Worm (Caenorhabditis elegans): ENCODE data around the gene T23F11.11.

Gene T23F11.11

DNA sequence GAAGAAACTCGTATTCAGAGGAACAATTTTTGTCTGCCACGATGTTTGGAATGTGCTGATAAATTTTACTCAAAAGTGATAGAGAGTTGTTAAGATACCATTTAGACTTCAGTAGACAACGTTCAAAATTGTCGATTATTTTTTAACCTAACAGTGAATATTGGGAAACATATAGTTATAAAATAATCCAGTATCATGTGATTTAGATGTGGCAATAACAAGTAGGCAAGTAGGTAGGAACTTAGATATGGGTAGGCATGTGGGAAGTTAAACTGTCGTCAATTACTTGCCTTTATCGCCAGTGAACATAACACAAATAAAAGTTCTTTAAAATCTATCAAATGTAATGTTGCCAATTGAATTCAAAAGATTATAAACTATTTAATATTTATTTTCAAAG, at the start of gene T23F11.11:
TSS of gene T23F11.11 (minus strand) at position 101 of the 400 bp plus-strand sequence.
- TF ChIP-seq pha-2 (tag; optimal IDR thresholded peaks at IDR 0.05) (no peak), zip-5 (tag; optimal IDR thresholded peaks at IDR 0.05) (no peak), unc-86 (tag; optimal IDR thresholded peaks at IDR 0.05) (no peak), tbx-7 (tag; optimal IDR thresholded peaks at IDR 0.05) (no peak), hlh-30 (tag; optimal IDR thresholded peaks at IDR 0.05; ENCODE audit: insufficient read depth) (no peak), ceh-6 (GFP tag; optimal IDR thresholded peaks at IDR 0.05) (no peak), fkh-10 (GFP tag; optimal IDR thresholded peaks at IDR 0.05) (no peak), ceh-2 (tag; optimal IDR thresholded peaks at IDR 0.05) (no peak), pat-9 (tag; optimal IDR thresholded peaks at IDR 0.05) (no peak), ceh-48 (tag; optimal IDR thresholded peaks at IDR 0.05) (no peak), lim-6 (tag; optimal IDR thresholded peaks at IDR 0.05) (no peak), madf-2 (tag; optimal IDR thresholded peaks at IDR 0.05) (no peak), ceh-19 (GFP tag; optimal IDR thresholded peaks at IDR 0.05) (no peak), T23F11.4 (GFP tag; optimal IDR thresholded peaks at IDR 0.05) (no peak), ceh-9 (tag; optimal IDR thresholded peaks at IDR 0.05) (no peak), ttx-3 (tag; optimal IDR thresholded peaks at IDR 0.05) (no peak), rnt-1 (tag; optimal IDR thresholded peaks at IDR 0.05) (no peak), ceh-18 (tag; optimal IDR thresholded peaks at IDR 0.05) (no peak), unc-55 (GFP tag; optimal IDR thresholded peaks at IDR 0.05) (no peak)

DNA sequence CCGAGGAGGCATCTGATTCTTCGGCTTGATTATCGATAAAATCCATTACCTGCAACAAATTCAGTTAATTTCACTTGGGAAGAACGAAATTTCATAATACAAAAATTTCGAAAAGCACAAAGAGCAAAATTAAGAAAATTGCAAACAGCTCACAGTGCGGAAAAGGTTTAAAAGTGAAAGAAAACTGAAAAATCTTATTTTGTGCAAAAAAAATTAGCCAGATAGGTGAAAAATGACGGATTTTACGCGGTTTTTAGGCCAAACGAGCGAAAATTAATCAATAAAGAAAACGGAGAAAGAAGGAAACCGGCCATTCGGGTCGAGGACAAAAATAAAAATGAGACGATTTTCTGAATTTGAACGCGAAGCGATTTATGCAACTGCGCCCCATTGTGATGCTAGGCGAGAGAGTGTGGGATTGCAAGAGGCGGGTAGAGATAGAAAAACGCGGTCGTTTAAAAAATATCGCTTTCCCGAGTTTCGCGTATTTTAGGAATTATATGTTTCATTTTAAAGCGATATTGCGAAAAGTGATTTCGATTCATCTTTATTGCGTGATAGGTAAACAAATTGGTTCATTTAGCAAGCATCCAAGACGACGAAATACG, 49.3 kb upstream of the T23F11.11 start, which contains the start of gene emb-5:
TSS of gene emb-5 (minus strand) at position 51 of the 608 bp plus-strand sequence.
- TF ChIP-seq T23F11.4 (GFP tag; optimal IDR thresholded peaks at IDR 0.05) (no peak), sox-4 (tag; optimal IDR thresholded peaks at IDR 0.05) (no peak), fkh-6 (tag; optimal IDR thresholded peaks at IDR 0.05) (no peak), dmd-4 (tag; optimal IDR thresholded peaks at IDR 0.05; ENCODE audit: borderline replicate concordance) (no peak), pqm-1 (tag; optimal IDR thresholded peaks at IDR 0.05) (no peak), ceh-48 (tag; optimal IDR thresholded peaks at IDR 0.05) (no peak), rnt-1 (tag; optimal IDR thresholded peaks at IDR 0.05) (no peak), nhr-11 (tag; optimal IDR thresholded peaks at IDR 0.05) (no peak), fax-1 (tag; optimal IDR thresholded peaks at IDR 0.05) (no peak), hlh-8 (tag; optimal IDR thresholded peaks at IDR 0.05) (no peak), elt-4 (tag; optimal IDR thresholded peaks at IDR 0.05) (no peak), ets-4 (tag; optimal IDR thresholded peaks at IDR 0.05) (no peak), mec-3 (tag; optimal IDR thresholded peaks at IDR 0.05; ENCODE audit: borderline replicate concordance) (no peak), ceh-14 (tag; optimal IDR thresholded peaks at IDR 0.05) (no peak), ceh-34 (tag; optimal IDR thresholded peaks at IDR 0.05) (peak; percentile 17), ceh-19 (GFP tag; optimal IDR thresholded peaks at IDR 0.05) (no peak), hlh-30 (tag; optimal IDR thresholded peaks at IDR 0.05; ENCODE audit: insufficient read depth) (no peak), ceh-22 (tag; optimal IDR thresholded peaks at IDR 0.05) (no peak), sdc-2 (tag; optimal IDR thresholded peaks at IDR 0.05) (no peak), nfya-1 (tag; optimal IDR thresholded peaks at IDR 0.05) (no peak), F13H6.1 (tag; optimal IDR thresholded peaks at IDR 0.05) (no peak), ceh-2 (tag; optimal IDR thresholded peaks at IDR 0.05) (no peak), tbx-7 (tag; optimal IDR thresholded peaks at IDR 0.05) (no peak), lim-6 (tag; optimal IDR thresholded peaks at IDR 0.05) (no peak), zip-5 (tag; optimal IDR thresholded peaks at IDR 0.05) (no peak), ceh-45 (GFP tag; IDR thresholded peaks at IDR 0.05) (no peak), madf-2 (tag; optimal IDR thresholded peaks at IDR 0.05) (no peak), tbx-2 (tag; optimal IDR thresholded peaks at IDR 0.05) (peak; percentile 1), pha-2 (tag; optimal IDR thresholded peaks at IDR 0.05) (no peak), ttx-3 (tag; optimal IDR thresholded peaks at IDR 0.05) (no peak), ceh-9 (tag; optimal IDR thresholded peaks at IDR 0.05) (no peak), lin-11 (tag; optimal IDR thresholded peaks at IDR 0.05) (no peak), unc-3 (GFP tag; conservative IDR thresholded peaks at IDR 0.05) (no peak), unc-3 (tag; optimal IDR thresholded peaks at IDR 0.05) (no peak), ztf-16 (tag; optimal IDR thresholded peaks at IDR 0.05) (no peak), Y22D7AL.16 (tag; optimal IDR thresholded peaks at IDR 0.05) (no peak), elt-2 (tag; optimal IDR thresholded peaks at IDR 0.05) (no peak), K09A11.1 (tag; optimal IDR thresholded peaks at IDR 0.05; ENCODE audit: insufficient read depth) (no peak), ceh-6 (GFP tag; optimal IDR thresholded peaks at IDR 0.05) (no peak), ceh-18 (tag; optimal IDR thresholded peaks at IDR 0.05) (no peak), sox-2 (GFP tag; IDR thresholded peaks at IDR 0.05) (peak; percentile 29; the same call in 1 of the 2 replicates), hlh-15 (tag; optimal IDR thresholded peaks at IDR 0.05) (no peak), dve-1 (tag; optimal IDR thresholded peaks at IDR 0.05) (peak; percentile 22), nhr-232 (tag; optimal IDR thresholded peaks at IDR 0.05) (no peak), npax-4 (tag; optimal IDR thresholded peaks at IDR 0.05) (no peak)

All from whole organism, late embryonic.